Worm (Caenorhabditis elegans): ENCODE measurements around the gene pals-31.

DNA sequence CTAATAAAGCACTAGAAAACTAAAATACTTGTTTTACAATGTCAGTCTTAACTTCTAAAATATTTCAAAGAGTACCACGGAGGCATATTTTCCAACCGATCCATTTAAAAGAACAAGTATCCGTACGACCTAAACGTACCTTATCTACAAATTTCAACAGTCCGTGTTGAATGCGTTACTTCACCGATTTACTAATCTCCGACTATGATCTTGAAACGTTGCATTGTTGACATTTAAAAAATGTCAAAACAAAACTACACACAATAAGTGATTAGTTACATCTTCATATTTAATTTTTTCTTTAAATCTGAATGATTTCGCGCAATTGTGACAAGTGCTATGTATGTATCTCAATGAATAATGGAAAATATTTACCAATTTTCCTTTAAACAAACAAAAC lies 38.6 kb upstream of the pals-31 start:
- no peak for TF ChIP-seq ama-1 (optimal IDR thresholded peaks at IDR 0.05)
- TF ChIP-seq F13C5.2 (tag; optimal IDR thresholded peaks at IDR 0.05), result no peak
- no peak for TF ChIP-seq tra-4 (tag; optimal IDR thresholded peaks at IDR 0.05)
- no peak for TF ChIP-seq ceh-13 (GFP tag; optimal IDR thresholded peaks at IDR 0.05)
